Worm (Caenorhabditis elegans) whole organism, L1 larva: Measurements from ENCODE around the gene tsp-10.
A peak's percentile ranks its signal among the peaks of the same experiment; 100 is the strongest.

Source experiments
- C16A3.4 ChIP-seq: fragments of 150-350 bp; optimal IDR thresholded peaks from 2 replicates; lab custom pipeline; 2014; ENCODE audit warnings: missing biosample characterization, missing genetic modification characterization
- F16B12.6 ChIP-seq: fragments of 150-350 bp; optimal IDR thresholded peaks from 2 replicates; lab custom pipeline; 2014; ENCODE audit warnings: missing biosample characterization, missing genetic modification characterization
- aha-1 ChIP-seq: fragments of 150-350 bp; optimal IDR thresholded peaks from 2 replicates; lab custom pipeline; 2014; ENCODE audit warnings: missing biosample characterization, missing genetic modification characterization
- alr-1 ChIP-seq: fragments of 200-800 bp; sonication (Bioruptor generic); optimal IDR thresholded peaks from 2 replicates; lab custom pipeline; 2018; ENCODE audit warnings: borderline replicate concordance, mild to moderate bottlenecking, missing genetic modification characterization, missing compliant biosample characterization
- blmp-1 ChIP-seq: fragments of 150-350 bp; optimal IDR thresholded peaks from 2 replicates; lab custom pipeline; 2014; ENCODE audit warnings: missing biosample characterization, missing genetic modification characterization
- ceh-82 ChIP-seq, 3 experiments: fragments of 150-350 bp in 1 of 3; sonication (generic microtip) in 2 of 3; optimal IDR thresholded peaks; 2 replicates each; lab custom pipeline; 2014 to 2017; ENCODE audit warnings: missing biosample characterization in 3 of 3, missing genetic modification characterization in 3 of 3
- ceh-88 ChIP-seq: fragments of 200-800 bp; sonication (Bioruptor generic); IDR thresholded peaks from 2 replicates; pipeline ENCODE4 v1.3.6; 2022; ENCODE audit warnings: missing genetic modification characterization, missing compliant biosample characterization
- ceh-90 ChIP-seq: sonication (generic microtip); optimal IDR thresholded peaks from 2 replicates; lab custom pipeline; 2016; ENCODE audit warnings: missing genetic modification characterization, missing compliant biosample characterization
- ces-1 ChIP-seq: fragments of 150-350 bp; optimal IDR thresholded peaks from 2 replicates; lab custom pipeline; 2014; ENCODE audit warnings: missing biosample characterization, missing genetic modification reagents, missing genetic modification characterization
- dpl-1 ChIP-seq, 3 experiments: fragments of 150-350 bp in 2 of 3; sonication (generic microtip) in 1 of 3; optimal IDR thresholded peaks; 2 replicates each; lab custom pipeline; 2014 to 2017; ENCODE audit warnings: missing biosample characterization in 3 of 3, missing genetic modification characterization in 3 of 3, missing genetic modification reagents in 3 of 3
- dsc-1 ChIP-seq: sonication (generic microtip); optimal IDR thresholded peaks from 2 replicates; lab custom pipeline; 2016; ENCODE audit warnings: mild to moderate bottlenecking, missing genetic modification characterization, missing compliant biosample characterization
- efl-1 ChIP-seq, 4 experiments: fragments of 150-350 bp; optimal IDR thresholded peaks in 3 of 4; peaks in 1 of 4; 1 replicate in 1 of 4; 2 replicates in 3 of 4; lab custom pipeline; 2014; ENCODE audit warnings: missing biosample characterization in 2 of 4, missing genetic modification characterization in 2 of 4, missing genetic modification reagents in 2 of 4
- egl-27 ChIP-seq, 2 experiments: fragments of 150-350 bp in 1 of 2; sonication (generic microtip); optimal IDR thresholded peaks; 3 replicates each; lab custom pipeline; 2017 to 2018; ENCODE audit warnings: missing biosample characterization in 2 of 2, missing genetic modification characterization in 2 of 2, missing genetic modification reagents in 2 of 2
- elt-3 ChIP-seq, 6 experiments: fragments of 150-350 bp in 1 of 6; sonication (generic microtip); optimal IDR thresholded peaks; 2 replicates each; lab custom pipeline; 2017 to 2018; ENCODE audit warnings: missing biosample characterization in 6 of 6, missing genetic modification characterization in 6 of 6, inconsistent platforms in 1 of 6
- ets-5 ChIP-seq: fragments of 200-800 bp; sonication (Bioruptor generic); IDR thresholded peaks from 2 replicates; pipeline ENCODE4 v1.3.6; 2022; ENCODE audit warnings: missing genetic modification characterization, missing compliant biosample characterization
- fkh-10 ChIP-seq: sonication (generic microtip); optimal IDR thresholded peaks from 2 replicates; lab custom pipeline; 2017; ENCODE audit warnings: missing biosample characterization, missing genetic modification reagents, missing genetic modification characterization
- fos-1 ChIP-seq: fragments of 150-350 bp; optimal IDR thresholded peaks from 2 replicates; lab custom pipeline; 2014; ENCODE audit warnings: missing biosample characterization, missing genetic modification characterization
- hlh-17 ChIP-seq: fragments of 200-800 bp; sonication (Bioruptor generic); optimal IDR thresholded peaks from 2 replicates; lab custom pipeline; 2018; ENCODE audit warnings: missing genetic modification characterization, mild to moderate bottlenecking, missing compliant biosample characterization, moderate library complexity, borderline replicate concordance
- isw-1 ChIP-seq: fragments of 200-800 bp; sonication (Bioruptor generic); IDR thresholded peaks from 2 replicates; pipeline ENCODE4 v1.3.6; 2022; ENCODE audit warnings: missing genetic modification characterization, missing compliant biosample characterization
- jun-1 ChIP-seq: fragments of 150-350 bp; optimal IDR thresholded peaks from 2 replicates; lab custom pipeline; 2014; ENCODE audit warnings: missing biosample characterization, missing genetic modification reagents, missing genetic modification characterization
- lin-14 ChIP-seq: fragments of 200-800 bp; sonication (Bioruptor generic); optimal IDR thresholded peaks from 2 replicates; lab custom pipeline; 2018; ENCODE audit warnings: mild to moderate bottlenecking, missing genetic modification characterization, moderate library complexity, missing compliant biosample characterization
- lin-35 ChIP-seq, 2 experiments: fragments of 150-350 bp; optimal IDR thresholded peaks; 2 replicates each; lab custom pipeline; 2014; ENCODE audit warnings: missing biosample characterization in 2 of 2, missing genetic modification characterization in 2 of 2, missing genetic modification reagents in 2 of 2
- lin-39 ChIP-seq: fragments of 150-350 bp; optimal IDR thresholded peaks from 2 replicates; lab custom pipeline; 2014; ENCODE audit warnings: missing biosample characterization, missing genetic modification reagents, missing genetic modification characterization
- lir-3 ChIP-seq: sonication (generic microtip); optimal IDR thresholded peaks from 2 replicates; lab custom pipeline; 2016; ENCODE audit warnings: mild to moderate bottlenecking, missing genetic modification characterization, moderate library complexity, missing compliant biosample characterization; ENCODE audit not compliant: poor library complexity
- lsy-2 ChIP-seq, 2 experiments: fragments of 150-350 bp; optimal IDR thresholded peaks; 2 replicates each; lab custom pipeline; 2014; ENCODE audit warnings: missing biosample characterization in 2 of 2, missing genetic modification characterization in 2 of 2
- mep-1 ChIP-seq: fragments of 150-350 bp; optimal IDR thresholded peaks from 2 replicates; lab custom pipeline; 2014; ENCODE audit warnings: missing biosample characterization, missing genetic modification characterization
- nhr-12 ChIP-seq: sonication (generic microtip); optimal IDR thresholded peaks from 2 replicates; lab custom pipeline; 2017; ENCODE audit warnings: missing biosample characterization, missing genetic modification characterization
- nhr-19 ChIP-seq: fragments of 200-800 bp; sonication (Bioruptor generic); conservative IDR thresholded peaks from 2 replicates; pipeline ENCODE4 v1.3.6; 2022; ENCODE audit warnings: missing genetic modification characterization, missing compliant biosample characterization
- nhr-20 ChIP-seq: sonication (generic microtip); optimal IDR thresholded peaks from 2 replicates; lab custom pipeline; 2016; ENCODE audit warnings: mild to moderate bottlenecking, missing genetic modification characterization, missing compliant biosample characterization
- nhr-47 ChIP-seq: sonication (generic microtip); optimal IDR thresholded peaks from 2 replicates; lab custom pipeline; 2016; ENCODE audit warnings: mild to moderate bottlenecking, missing genetic modification characterization, moderate library complexity, missing compliant biosample characterization
- nhr-71 ChIP-seq: sonication (generic microtip); optimal IDR thresholded peaks from 2 replicates; lab custom pipeline; 2016; ENCODE audit warnings: mild to moderate bottlenecking, missing genetic modification characterization, moderate library complexity, missing compliant biosample characterization
- nhr-85 ChIP-seq: sonication (generic microtip); peaks from one replicate; lab custom pipeline; 2016; ENCODE audit warnings: missing genetic modification characterization, inconsistent platforms, missing compliant biosample characterization
- rnt-1 ChIP-seq: sonication (generic microtip); optimal IDR thresholded peaks from 2 replicates; lab custom pipeline; 2016; ENCODE audit warnings: mild to moderate bottlenecking, missing genetic modification characterization, moderate library complexity, missing compliant biosample characterization
- snpc-4 ChIP-seq: fragments of 150-350 bp; optimal IDR thresholded peaks from 2 replicates; lab custom pipeline; 2014; ENCODE audit warnings: missing biosample characterization, missing genetic modification characterization
- snu-23 ChIP-seq: sonication (generic microtip); optimal IDR thresholded peaks from 2 replicates; lab custom pipeline; 2016; ENCODE audit warnings: missing genetic modification characterization, missing compliant biosample characterization
- sptf-1 ChIP-seq: fragments of 150-350 bp; optimal IDR thresholded peaks from 2 replicates; lab custom pipeline; 2014; ENCODE audit warnings: missing biosample characterization, missing genetic modification characterization
- swsn-7 ChIP-seq: sonication (generic microtip); optimal IDR thresholded peaks from 2 replicates; lab custom pipeline; 2016; ENCODE audit warnings: missing genetic modification characterization, missing compliant biosample characterization
- tbx-2 ChIP-seq: sonication (generic microtip); optimal IDR thresholded peaks from 2 replicates; lab custom pipeline; 2016; ENCODE audit warnings: missing genetic modification characterization, missing compliant biosample characterization
- unc-30 ChIP-seq: sonication (generic microtip); optimal IDR thresholded peaks from 2 replicates; lab custom pipeline; 2017; ENCODE audit warnings: missing biosample characterization, missing genetic modification characterization
- unc-86 ChIP-seq: sonication (generic microtip); optimal IDR thresholded peaks from 2 replicates; lab custom pipeline; 2016; ENCODE audit warnings: missing genetic modification characterization, missing compliant biosample characterization
- vab-15 ChIP-seq: sonication (generic microtip); optimal IDR thresholded peaks from 2 replicates; lab custom pipeline; 2017; ENCODE audit warnings: missing genotype, mild to moderate bottlenecking, missing genetic modification characterization, missing compliant biosample characterization
- xbp-1 ChIP-seq: sonication (generic microtip); optimal IDR thresholded peaks from 2 replicates; lab custom pipeline; 2016; ENCODE audit warnings: missing genetic modification characterization, missing compliant biosample characterization
- zag-1 ChIP-seq: fragments of 150-350 bp; optimal IDR thresholded peaks from 2 replicates; lab custom pipeline; 2014; ENCODE audit warnings: missing biosample characterization, missing genetic modification characterization
- ztf-11 ChIP-seq, 2 experiments: sonication (generic microtip); optimal IDR thresholded peaks; 2 replicates each; lab custom pipeline; 2016 to 2017; ENCODE audit warnings: missing genetic modification characterization in 2 of 2, missing biosample characterization in 1 of 2, missing compliant biosample characterization in 1 of 2
- ztf-4 ChIP-seq: fragments of 150-350 bp; optimal IDR thresholded peaks from 2 replicates; lab custom pipeline; 2014; ENCODE audit warnings: missing biosample characterization, missing genetic modification characterization

Gene tsp-10

DNA sequence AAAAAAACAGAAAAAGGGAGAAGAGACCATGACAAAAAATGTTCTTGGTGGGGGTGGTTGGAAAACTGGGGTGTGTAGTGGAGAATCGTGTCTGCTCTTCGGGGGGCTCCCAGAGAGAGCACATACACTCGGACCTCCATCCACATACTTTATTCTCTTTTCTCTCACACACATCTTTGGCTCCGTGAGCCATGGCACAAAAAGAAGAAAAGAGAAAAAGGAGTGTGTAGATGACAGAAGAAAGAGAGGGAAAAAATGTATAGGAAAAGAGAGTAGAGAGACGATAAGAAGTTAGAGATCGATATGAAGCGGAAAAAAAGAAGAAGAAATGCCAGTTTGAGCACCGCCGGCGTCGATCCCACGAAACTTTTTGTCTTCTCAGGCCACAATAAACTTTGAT is 9.4 kb upstream of the tsp-10 start:
- 0 out of 2 replicates have a peak, but pooled peaks have one; percentile 19 for TF ChIP-seq isw-1 (GFP tag; lab: Robert Waterston, UW)
- TF ChIP-seq F16B12.6 (tag; lab: Kevin White, UChicago) = no peak
- peak; percentile 13 for TF ChIP-seq tbx-2 (tag; lab: Kevin White, UChicago)
- TF ChIP-seq lin-14 = peak; percentile 90
- no peak for TF ChIP-seq unc-30 (tag; lab: Kevin White, UChicago)
- TF ChIP-seq ceh-82 (tag; optimal IDR thresholded peaks at IDR 0.05; lab: Kevin White, UChicago) = peak in 2 of 3 experiments; percentile 33 to 57
- TF ChIP-seq jun-1 (tag; lab: Kevin White, UChicago) = no peak
- TF ChIP-seq nhr-20 (tag; lab: Kevin White, UChicago) = peak; percentile 8
- TF ChIP-seq ztf-11 (tag; optimal IDR thresholded peaks at IDR 0.05; lab: Kevin White, UChicago) = no peak
- no peak for TF ChIP-seq lir-3 (tag; lab: Kevin White, UChicago)
- peak; percentile 9 to 66 for TF ChIP-seq lsy-2 (tag; optimal IDR thresholded peaks at IDR 0.05; lab: Kevin White, UChicago)
- no peak for TF ChIP-seq ceh-90 (tag; lab: Kevin White, UChicago)
- TF ChIP-seq fos-1 (tag; lab: Kevin White, UChicago) = no peak
- no peak for TF ChIP-seq snpc-4
- TF ChIP-seq dpl-1 (GFP tag; optimal IDR thresholded peaks at IDR 0.05; lab: Kevin White, UChicago) = peak in 1 of 3 experiments; percentile 13
- TF ChIP-seq efl-1 (optimal IDR thresholded peaks at IDR 0.05; lab: Kevin White, UChicago) = peak; percentile 14 to 28
- peak in 1 of 2 experiments; percentile 18 for TF ChIP-seq efl-1 (GFP tag; optimal IDR thresholded peaks at IDR 0.05 in 1 of 2; lab: Kevin White, UChicago)
- TF ChIP-seq nhr-85 (tag; lab: Kevin White, UChicago) = no peak
- no peak for TF ChIP-seq sptf-1
- TF ChIP-seq nhr-12 (tag; lab: Kevin White, UChicago) = no peak
- TF ChIP-seq dsc-1 = peak; percentile 14
- no peak for TF ChIP-seq unc-86 (tag; lab: Kevin White, UChicago)
- peak; percentile 14 for TF ChIP-seq xbp-1
- TF ChIP-seq C16A3.4 (tag; lab: Kevin White, UChicago) = peak; percentile 23
- TF ChIP-seq rnt-1 = peak; percentile 49
- no peak for TF ChIP-seq ets-5 (GFP tag; lab: Robert Waterston, UW)
- TF ChIP-seq nhr-19 (GFP tag; lab: Robert Waterston, UW) = peak; percentile 32; the same call in 1 of the 2 replicates
- no peak for TF ChIP-seq ces-1
- TF ChIP-seq ztf-4 = no peak
- no peak for TF ChIP-seq ceh-88 (GFP tag; lab: Robert Waterston, UW)
- TF ChIP-seq aha-1 (tag; lab: Kevin White, UChicago) = no peak
- peak; percentile 8 for TF ChIP-seq fkh-10
- no peak for TF ChIP-seq zag-1 (tag; lab: Kevin White, UChicago)
- TF ChIP-seq mep-1 = peak; percentile 40
- TF ChIP-seq elt-3 (tag; optimal IDR thresholded peaks at IDR 0.05; lab: Kevin White, UChicago) = no peak
- TF ChIP-seq egl-27 (tag; optimal IDR thresholded peaks at IDR 0.05; lab: Kevin White, UChicago) = no peak
- TF ChIP-seq nhr-47 (tag; lab: Kevin White, UChicago) = peak; percentile 29
- peak in 1 of 2 experiments; percentile 18 for TF ChIP-seq lin-35 (GFP tag; optimal IDR thresholded peaks at IDR 0.05; lab: Kevin White, UChicago)
- no peak for TF ChIP-seq lin-39 (tag; lab: Kevin White, UChicago)
- TF ChIP-seq snu-23 (GFP tag; lab: Kevin White, UChicago) = peak; percentile 58
- TF ChIP-seq nhr-71 (tag; lab: Kevin White, UChicago) = peak; percentile 62
- no peak for TF ChIP-seq blmp-1
- TF ChIP-seq hlh-17 (GFP tag; lab: Kevin White, UChicago) = no peak
- TF ChIP-seq vab-15 = no peak
- peak; percentile 40 for TF ChIP-seq swsn-7
- TF ChIP-seq alr-1 = no peak
